Fruit fly (Drosophila melanogaster): ENCODE measurements around the gene CG43897.

CG43897 gene

DNA sequence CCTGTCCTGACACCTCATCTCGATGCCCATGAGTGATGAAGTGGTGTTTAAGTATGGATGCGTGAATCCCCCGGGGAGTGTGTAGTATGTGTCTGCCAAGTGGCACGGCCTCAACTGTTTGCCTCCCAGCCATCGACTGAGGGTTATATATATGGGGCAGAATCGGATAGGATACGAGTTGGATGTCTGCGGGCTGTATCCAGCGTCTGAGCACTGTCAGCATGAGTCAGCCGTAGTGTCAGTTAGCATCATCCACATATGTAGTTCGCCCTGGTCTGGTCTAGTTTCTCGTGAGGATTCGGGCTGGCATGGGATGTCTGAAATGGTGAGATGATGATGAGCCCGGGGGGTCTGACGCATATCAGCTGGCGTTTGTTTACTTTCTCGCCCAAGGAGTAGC lies 11.6 kb upstream of the CG43897 start, which contains the start of gene Ilp3:
Gene Ilp3, minus strand, starts transcription at position 101 of the 400 bp plus-strand sequence.
- TF ChIP-seq Mnt (GFP tag; optimal IDR thresholded peaks at IDR 0.05) = no peak

DNA sequence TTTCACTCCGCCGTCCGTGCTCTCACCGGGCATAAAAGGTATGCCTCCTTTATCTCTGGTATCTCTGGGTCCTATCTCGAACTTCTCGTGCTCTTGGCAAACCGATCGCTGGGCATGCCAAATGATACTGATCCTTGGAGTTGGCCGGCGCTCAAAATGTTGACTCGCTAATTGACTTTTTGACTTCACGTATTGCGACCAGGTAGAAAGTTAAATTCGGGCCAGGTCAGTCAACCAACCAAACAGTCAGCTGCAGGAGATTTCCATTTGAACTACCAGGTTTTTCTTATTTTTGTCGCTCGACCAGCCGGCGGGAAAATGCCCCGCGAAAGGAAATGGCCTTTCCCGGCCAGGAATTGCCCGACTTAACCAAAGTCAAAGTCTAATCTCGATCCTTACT lies 9.5 kb upstream of the CG43897 start, which contains the start of gene Ilp4:
Gene Ilp4, minus strand, starts transcription at position 139 of the 400 bp plus-strand sequence.
- no peak for TF ChIP-seq tj (GFP tag; optimal IDR thresholded peaks at IDR 0.05)
- no peak for TF ChIP-seq CG5204 (GFP tag; optimal IDR thresholded peaks at IDR 0.05)
- no peak for TF ChIP-seq CG33017 (tag; optimal IDR thresholded peaks at IDR 0.05)
- no peak for TF ChIP-seq CG7045 (GFP tag; optimal IDR thresholded peaks at IDR 0.05)
- TF ChIP-seq ovo (GFP tag; optimal IDR thresholded peaks at IDR 0.05) = no peak
- TF ChIP-seq kay (GFP tag; ENCODE audit: borderline replicate concordance) = no peak

DNA sequence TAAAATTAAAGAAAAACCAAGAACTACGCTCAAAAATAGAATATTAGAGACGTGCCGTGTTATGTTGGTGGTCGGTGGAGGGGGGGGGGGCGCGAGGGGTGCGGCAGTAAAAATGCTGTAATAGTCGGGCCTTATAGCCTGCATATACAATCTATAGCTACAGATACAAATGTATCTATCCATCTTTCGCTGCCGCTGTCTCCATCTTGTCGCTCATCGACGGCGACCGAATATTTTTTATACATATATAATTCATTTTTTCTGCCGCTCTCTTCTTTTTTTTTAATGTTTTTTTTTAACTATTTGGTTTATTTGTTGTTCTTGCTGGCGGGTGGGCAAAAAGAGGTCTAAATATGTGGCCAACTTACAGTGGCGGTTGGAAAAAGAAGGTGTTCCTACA lies 974 bp downstream of the CG43897 start:
- TF ChIP-seq CG14711 (tag; optimal IDR thresholded peaks at IDR 0.05) = no peak
- no peak for TF ChIP-seq CG7045 (GFP tag; optimal IDR thresholded peaks at IDR 0.05)
- TF ChIP-seq tj (GFP tag; optimal IDR thresholded peaks at IDR 0.05) = no peak
- no peak for TF ChIP-seq CG7101 (tag; optimal IDR thresholded peaks at IDR 0.05)
- no peak for TF ChIP-seq Mnt (GFP tag; optimal IDR thresholded peaks at IDR 0.05)
- no peak for TF ChIP-seq pad (GFP tag; optimal IDR thresholded peaks at IDR 0.05)
- no peak for TF ChIP-seq CG1620 (GFP tag; optimal IDR thresholded peaks at IDR 0.05)
- no peak for TF ChIP-seq Crg-1 (GFP tag; optimal IDR thresholded peaks at IDR 0.05)
- TF ChIP-seq kay (GFP tag; ENCODE audit: borderline replicate concordance) = no peak
- no peak for TF ChIP-seq CG12768 (GFP tag; optimal IDR thresholded peaks at IDR 0.05)
- TF ChIP-seq ovo (GFP tag; optimal IDR thresholded peaks at IDR 0.05) = no peak
- TF ChIP-seq CG11617 (GFP tag; optimal IDR thresholded peaks at IDR 0.05) = no peak
- no peak for TF ChIP-seq Clk (GFP tag; optimal IDR thresholded peaks at IDR 0.05)
- TF ChIP-seq CG33017 (tag; optimal IDR thresholded peaks at IDR 0.05) = no peak

DNA sequence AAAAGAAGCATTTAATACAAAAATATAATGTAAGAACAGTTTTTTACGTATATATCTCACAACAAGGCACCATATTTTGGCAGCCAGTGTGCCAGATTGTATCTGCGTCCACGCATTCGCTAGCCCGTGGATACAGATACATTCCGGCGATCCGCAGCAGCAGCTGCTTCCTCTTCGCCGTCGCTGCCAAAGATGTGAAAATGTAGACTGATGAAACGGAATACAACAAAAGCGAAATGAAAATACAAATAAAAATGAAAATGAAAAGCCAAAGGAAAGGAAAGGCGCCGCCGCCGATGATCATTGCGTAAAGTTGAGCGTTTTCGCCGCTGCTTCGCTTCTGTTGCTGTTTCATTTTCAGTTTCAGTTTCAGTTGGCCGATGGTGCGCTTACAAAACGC lies 2.1 kb downstream of the CG43897 start:
- TF ChIP-seq bab1 (GFP tag; optimal IDR thresholded peaks at IDR 0.05) (no peak), Hr96 (GFP tag; optimal IDR thresholded peaks at IDR 0.05) (no peak), pad (GFP tag; optimal IDR thresholded peaks at IDR 0.05) (no peak), cic (GFP tag; optimal IDR thresholded peaks at IDR 0.05) (no peak), CG7101 (tag; optimal IDR thresholded peaks at IDR 0.05) (no peak), CG1620 (GFP tag; optimal IDR thresholded peaks at IDR 0.05) (no peak), ovo (GFP tag; optimal IDR thresholded peaks at IDR 0.05) (no peak), cnc (optimal IDR thresholded peaks at IDR 0.05) (no peak), CG12768 (GFP tag; optimal IDR thresholded peaks at IDR 0.05) (no peak), CG33017 (tag; optimal IDR thresholded peaks at IDR 0.05) (no peak), Mnt (GFP tag; optimal IDR thresholded peaks at IDR 0.05) (no peak), tj (GFP tag; optimal IDR thresholded peaks at IDR 0.05) (no peak), toe (GFP tag; optimal IDR thresholded peaks at IDR 0.05) (no peak), Clk (GFP tag; optimal IDR thresholded peaks at IDR 0.05) (no peak), CG5204 (GFP tag; optimal IDR thresholded peaks at IDR 0.05) (no peak)

DNA sequence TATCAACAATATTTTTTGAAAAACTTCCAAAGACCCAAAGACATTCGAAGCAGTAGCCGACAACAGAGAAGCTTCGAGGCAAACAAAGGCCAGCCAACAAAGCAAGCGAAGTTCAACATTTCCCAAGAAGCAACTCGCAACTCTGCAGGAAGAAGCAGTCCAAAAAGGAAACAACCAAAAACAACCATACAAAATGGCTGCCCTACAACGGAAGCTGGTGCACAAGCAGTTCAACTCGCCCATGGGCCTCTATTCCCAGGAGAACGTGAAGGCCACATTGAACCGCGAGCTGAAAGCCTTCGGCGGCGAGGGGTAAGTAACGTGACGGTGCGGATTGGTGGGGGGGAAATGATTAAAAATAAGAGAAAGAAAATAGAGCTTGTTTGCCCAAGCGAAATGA lies 6.6 kb downstream of the CG43897 start:
- no peak for TF ChIP-seq Crg-1 (GFP tag; optimal IDR thresholded peaks at IDR 0.05)

DNA sequence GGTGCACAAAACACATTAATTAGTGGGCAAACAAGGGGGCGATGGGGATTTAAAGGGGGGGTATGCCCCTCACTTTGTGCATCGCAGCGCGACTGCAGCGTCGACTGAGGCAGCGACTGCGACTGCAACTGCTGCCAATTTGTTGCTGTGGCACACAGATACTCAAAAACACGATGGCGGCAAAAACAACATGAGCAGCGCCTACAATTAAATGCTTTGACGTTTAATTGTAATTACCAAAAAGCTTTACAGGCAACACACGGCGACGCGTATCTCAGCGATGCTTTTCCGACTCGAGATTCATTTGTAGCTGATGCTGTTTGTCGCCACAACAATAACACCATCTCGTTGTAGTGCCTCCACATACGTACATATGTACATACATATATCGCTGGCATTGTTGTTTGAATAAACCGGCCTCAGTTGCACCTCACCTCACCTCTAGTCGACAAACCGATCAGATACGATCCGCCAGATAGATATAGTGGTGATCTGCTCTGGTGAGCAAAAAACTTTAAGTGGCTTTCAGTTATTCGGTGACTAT lies 7.6 kb downstream of the CG43897 start:
- TF ChIP-seq Hr96 (GFP tag; optimal IDR thresholded peaks at IDR 0.05) = peak; percentile 25
- peak; percentile 61 for TF ChIP-seq kay (GFP tag; ENCODE audit: borderline replicate concordance)
- TF ChIP-seq CG12768 (GFP tag; optimal IDR thresholded peaks at IDR 0.05) = no peak
- no peak for TF ChIP-seq CG14711 (tag; optimal IDR thresholded peaks at IDR 0.05)
- peak; percentile 1 for TF ChIP-seq Mnt (GFP tag; optimal IDR thresholded peaks at IDR 0.05)

DNA sequence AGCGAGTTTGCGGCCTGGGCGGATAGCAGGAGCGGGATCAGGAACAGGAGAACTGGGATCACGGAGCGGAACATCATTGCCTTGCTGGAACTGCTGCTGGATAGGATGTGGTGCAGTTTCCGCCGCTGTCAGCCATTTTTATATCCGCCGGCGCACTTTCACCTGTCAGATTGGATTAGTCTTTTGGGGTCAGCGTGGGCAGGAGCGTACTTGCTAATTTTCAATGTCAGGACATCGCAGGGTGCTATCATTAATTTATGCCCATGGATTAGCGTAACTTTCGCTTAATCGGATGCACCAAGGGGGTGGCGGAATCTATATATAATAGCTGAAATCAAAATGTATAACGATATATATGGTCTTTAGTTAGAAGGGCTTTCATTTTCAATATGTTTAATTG lies 10.2 kb downstream of the CG43897 start, which contains the start of gene Ilp5:
Gene Ilp5, minus strand, starts transcription at position 101 of the 400 bp plus-strand sequence.
- TF ChIP-seq ovo (GFP tag; optimal IDR thresholded peaks at IDR 0.05) (no peak), kay (GFP tag; ENCODE audit: borderline replicate concordance) (no peak), Mnt (GFP tag; optimal IDR thresholded peaks at IDR 0.05) (no peak), CG12768 (GFP tag; optimal IDR thresholded peaks at IDR 0.05) (no peak), toe (GFP tag; optimal IDR thresholded peaks at IDR 0.05) (no peak), cnc (optimal IDR thresholded peaks at IDR 0.05) (no peak), Clk (GFP tag; optimal IDR thresholded peaks at IDR 0.05) (no peak), tj (GFP tag; optimal IDR thresholded peaks at IDR 0.05) (no peak), Crg-1 (GFP tag; optimal IDR thresholded peaks at IDR 0.05) (no peak), cic (GFP tag; optimal IDR thresholded peaks at IDR 0.05) (no peak), CG11617 (GFP tag; optimal IDR thresholded peaks at IDR 0.05) (no peak), CG1620 (GFP tag; optimal IDR thresholded peaks at IDR 0.05) (no peak), CG5204 (GFP tag; optimal IDR thresholded peaks at IDR 0.05) (no peak)

DNA sequence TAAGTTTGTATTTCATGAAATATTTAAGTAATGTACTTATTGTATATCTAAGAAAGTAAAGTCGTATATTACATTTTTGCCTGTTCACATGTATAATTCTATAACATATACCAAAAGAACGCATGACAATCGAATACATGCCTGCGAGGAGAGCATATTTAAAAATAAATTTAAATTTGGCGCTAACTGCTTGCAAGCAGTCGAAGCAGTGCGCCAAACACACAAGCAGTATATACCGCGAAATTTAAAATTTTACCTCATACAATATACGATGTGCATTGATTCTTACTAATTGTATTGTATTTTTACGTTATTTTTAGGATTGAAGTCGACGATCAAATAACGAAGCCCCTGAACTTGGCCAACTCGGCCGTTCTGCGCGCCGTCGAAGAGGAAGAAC lies 10.6 kb downstream of the CG43897 start:
- no peak for TF ChIP-seq CG14711 (tag; optimal IDR thresholded peaks at IDR 0.05)
- TF ChIP-seq CG12768 (GFP tag; optimal IDR thresholded peaks at IDR 0.05) = no peak
- no peak for TF ChIP-seq kay (GFP tag; ENCODE audit: borderline replicate concordance)
- TF ChIP-seq pad (GFP tag; optimal IDR thresholded peaks at IDR 0.05) = no peak
- TF ChIP-seq CG5204 (GFP tag; optimal IDR thresholded peaks at IDR 0.05) = no peak
- TF ChIP-seq Clk (GFP tag; optimal IDR thresholded peaks at IDR 0.05) = no peak
- TF ChIP-seq CG33017 (tag; optimal IDR thresholded peaks at IDR 0.05) = no peak
- TF ChIP-seq cnc (optimal IDR thresholded peaks at IDR 0.05) = no peak
- TF ChIP-seq Crg-1 (GFP tag; optimal IDR thresholded peaks at IDR 0.05) = no peak
- TF ChIP-seq CG11617 (GFP tag; optimal IDR thresholded peaks at IDR 0.05) = no peak
- no peak for TF ChIP-seq CG7045 (GFP tag; optimal IDR thresholded peaks at IDR 0.05)
- no peak for TF ChIP-seq Hr96 (GFP tag; optimal IDR thresholded peaks at IDR 0.05)
- no peak for TF ChIP-seq ovo (GFP tag; optimal IDR thresholded peaks at IDR 0.05)
- no peak for TF ChIP-seq bab1 (GFP tag; optimal IDR thresholded peaks at IDR 0.05)
- no peak for TF ChIP-seq Mnt (GFP tag; optimal IDR thresholded peaks at IDR 0.05)
- no peak for TF ChIP-seq CG7101 (tag; optimal IDR thresholded peaks at IDR 0.05)
- no peak for TF ChIP-seq toe (GFP tag; optimal IDR thresholded peaks at IDR 0.05)
- TF ChIP-seq CG1620 (GFP tag; optimal IDR thresholded peaks at IDR 0.05) = no peak
- no peak for TF ChIP-seq tj (GFP tag; optimal IDR thresholded peaks at IDR 0.05)

Measured in whole organism, adult.